Worm (Caenorhabditis elegans): ENCODE measurements around the gene C29H12.2.

Gene C29H12.2

DNA sequence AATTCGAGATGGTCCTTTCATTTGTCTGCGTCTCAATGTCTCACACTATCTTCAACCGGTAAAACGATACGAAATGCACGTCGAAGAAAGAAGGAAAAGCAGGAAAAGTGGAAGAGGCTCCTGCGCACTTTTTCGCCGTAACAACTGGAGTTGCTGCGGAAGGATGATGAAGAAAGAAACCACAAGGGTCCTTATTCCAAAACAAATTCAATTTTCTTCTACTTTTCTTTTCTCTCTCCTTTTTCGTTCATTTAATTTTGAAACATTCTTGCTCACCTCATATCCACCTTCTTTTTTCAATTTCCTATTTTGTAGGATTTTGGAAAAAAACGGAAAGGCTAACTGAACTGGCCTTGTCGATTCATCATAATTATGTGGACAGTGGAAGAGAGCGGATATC, 3.1 kb upstream of the C29H12.2 start:
- TF ChIP-seq hnd-1 (tag; optimal IDR thresholded peaks at IDR 0.05) = no peak
- TF ChIP-seq pes-1 (GFP tag; IDR thresholded peaks at IDR 0.05) = no peak
- TF ChIP-seq flt-1 (GFP tag; IDR thresholded peaks at IDR 0.05) = no peak
- TF ChIP-seq ets-7 (tag; optimal IDR thresholded peaks at IDR 0.05) = no peak
- no peak for TF ChIP-seq aly-1 (tag; optimal IDR thresholded peaks at IDR 0.05)
- no peak for TF ChIP-seq sea-1 (GFP tag; conservative IDR thresholded peaks at IDR 0.05)
- no peak for TF ChIP-seq ama-1 (optimal IDR thresholded peaks at IDR 0.05)
- TF ChIP-seq ceh-13 (GFP tag; optimal IDR thresholded peaks at IDR 0.05) = no peak
- TF ChIP-seq B0310.2 (tag; optimal IDR thresholded peaks at IDR 0.05) = no peak
- no peak for TF ChIP-seq tbx-37 (GFP tag; conservative IDR thresholded peaks at IDR 0.05)
- TF ChIP-seq tbx-11 (GFP tag; IDR thresholded peaks at IDR 0.05) = no peak
- no peak for TF ChIP-seq hmbx-1 (tag; optimal IDR thresholded peaks at IDR 0.05)
- no peak for TF ChIP-seq F13C5.2 (tag; optimal IDR thresholded peaks at IDR 0.05)

DNA sequence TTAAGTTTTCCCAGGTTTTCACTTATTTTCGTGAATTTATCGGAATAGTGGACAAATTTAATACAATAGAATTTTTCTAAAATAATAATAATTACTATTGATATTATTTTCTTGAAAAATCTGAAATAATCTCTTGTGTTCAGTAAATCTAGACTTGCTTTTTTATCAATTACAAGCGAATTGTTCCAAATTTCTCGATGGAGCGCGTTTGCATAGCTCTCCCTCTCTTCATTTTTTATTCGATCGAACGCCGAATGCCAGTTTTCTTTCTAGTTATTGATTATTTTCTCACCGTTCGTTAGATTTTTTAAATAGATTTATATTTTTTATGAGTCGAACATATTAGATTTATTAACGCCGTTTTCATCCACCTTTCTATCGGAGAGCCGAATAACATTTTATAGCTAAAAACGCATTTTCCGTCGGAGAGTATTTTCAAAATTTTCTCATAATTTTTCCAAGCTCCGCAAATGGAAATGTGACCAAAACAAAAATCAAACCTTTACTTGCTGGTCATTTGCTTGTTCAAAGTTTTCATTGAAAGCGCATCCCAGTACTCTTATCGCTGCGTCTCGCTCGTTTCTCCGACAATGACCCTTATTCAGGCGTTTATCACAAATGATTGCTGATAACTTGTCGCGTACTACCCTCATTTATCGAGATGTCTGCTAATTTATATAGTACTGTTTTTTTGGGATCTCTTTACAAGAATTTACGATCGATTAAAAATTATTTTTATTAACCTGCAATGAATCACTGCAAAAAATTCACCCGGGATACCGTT, 776 bp upstream of the C29H12.2 start:
- TF ChIP-seq ceh-13 (GFP tag; optimal IDR thresholded peaks at IDR 0.05) (no peak), aly-1 (tag; optimal IDR thresholded peaks at IDR 0.05) (no peak), scrt-1 (GFP tag; IDR thresholded peaks at IDR 0.05) (no peak), ceh-36 (tag; optimal IDR thresholded peaks at IDR 0.05) (no peak), pes-1 (GFP tag; IDR thresholded peaks at IDR 0.05) (no peak), tra-4 (tag; optimal IDR thresholded peaks at IDR 0.05) (no peak), flt-1 (GFP tag; IDR thresholded peaks at IDR 0.05) (no peak), sea-1 (GFP tag; conservative IDR thresholded peaks at IDR 0.05) (no peak), tbx-37 (GFP tag; conservative IDR thresholded peaks at IDR 0.05) (no peak), hnd-1 (tag; optimal IDR thresholded peaks at IDR 0.05) (no peak), ets-7 (tag; optimal IDR thresholded peaks at IDR 0.05) (no peak), B0310.2 (tag; optimal IDR thresholded peaks at IDR 0.05) (no peak), ama-1 (optimal IDR thresholded peaks at IDR 0.05) (no peak), F13C5.2 (tag; optimal IDR thresholded peaks at IDR 0.05) (no peak), hmbx-1 (tag; optimal IDR thresholded peaks at IDR 0.05) (no peak), tbx-11 (GFP tag; IDR thresholded peaks at IDR 0.05) (no peak)

DNA sequence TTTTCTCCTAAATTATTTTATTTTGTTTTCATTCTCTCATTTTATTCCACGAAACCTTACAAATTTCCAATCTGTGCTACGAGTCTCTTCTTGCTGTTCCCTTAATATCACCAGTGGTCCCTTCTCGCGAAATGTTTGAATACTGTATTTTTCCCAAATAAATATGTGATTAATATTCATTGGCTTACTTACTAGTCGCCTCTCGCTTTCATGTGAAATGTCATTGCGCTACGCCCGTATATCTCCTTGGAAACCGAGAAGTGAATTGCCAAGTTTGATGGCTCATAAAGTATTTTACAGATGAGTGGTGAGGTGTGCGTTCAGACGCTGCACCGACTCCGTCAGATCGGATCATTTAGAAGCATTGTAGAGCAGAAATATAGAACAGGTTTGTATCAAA, 1.6 kb downstream of the C29H12.2 start, which contains the start of gene rars-2:
rars-2 (plus strand) TSS at position 301 of the 400 bp plus-strand sequence.
- TF ChIP-seq tbx-11 (GFP tag; IDR thresholded peaks at IDR 0.05) = no peak

DNA sequence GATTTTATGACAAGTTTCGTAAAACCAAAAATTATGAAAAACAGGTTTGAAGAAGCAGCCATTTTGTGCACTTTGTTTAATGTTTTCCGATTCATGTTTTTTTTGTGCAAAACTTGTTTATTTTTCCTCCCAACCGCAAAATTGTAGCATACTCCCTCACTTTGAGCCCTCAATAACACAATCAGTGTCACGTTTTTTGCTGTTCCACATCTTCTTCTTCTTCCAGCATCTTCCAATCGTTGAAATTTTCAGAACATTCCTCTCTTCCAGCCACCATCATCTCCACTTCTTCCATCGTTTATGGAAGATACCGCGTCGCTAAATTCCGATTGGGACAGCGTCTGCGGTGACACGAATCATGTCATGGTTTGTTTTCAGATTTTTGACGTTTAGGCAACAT, 9.0 kb downstream of the C29H12.2 start, which contains the start of gene abts-3:
abts-3 (plus strand) TSS at position 301 of the 400 bp plus-strand sequence.
- TF ChIP-seq pes-1 (GFP tag; IDR thresholded peaks at IDR 0.05) (no peak), tra-4 (tag; optimal IDR thresholded peaks at IDR 0.05) (no peak), tbx-37 (GFP tag; conservative IDR thresholded peaks at IDR 0.05) (no peak), flt-1 (GFP tag; IDR thresholded peaks at IDR 0.05) (no peak), hmbx-1 (tag; optimal IDR thresholded peaks at IDR 0.05) (no peak), sea-1 (GFP tag; conservative IDR thresholded peaks at IDR 0.05) (no peak), hnd-1 (tag; optimal IDR thresholded peaks at IDR 0.05) (no peak), scrt-1 (GFP tag; IDR thresholded peaks at IDR 0.05) (no peak), F13C5.2 (tag; optimal IDR thresholded peaks at IDR 0.05) (no peak), tbx-11 (GFP tag; IDR thresholded peaks at IDR 0.05) (no peak), ets-7 (tag; optimal IDR thresholded peaks at IDR 0.05) (no peak), ceh-36 (tag; optimal IDR thresholded peaks at IDR 0.05) (no peak), B0310.2 (tag; optimal IDR thresholded peaks at IDR 0.05) (no peak), ama-1 (optimal IDR thresholded peaks at IDR 0.05) (no peak), hmg-4 (GFP tag; optimal IDR thresholded peaks at IDR 0.05) (no peak), aly-1 (tag; optimal IDR thresholded peaks at IDR 0.05) (no peak), ceh-13 (GFP tag; optimal IDR thresholded peaks at IDR 0.05) (no peak)

DNA sequence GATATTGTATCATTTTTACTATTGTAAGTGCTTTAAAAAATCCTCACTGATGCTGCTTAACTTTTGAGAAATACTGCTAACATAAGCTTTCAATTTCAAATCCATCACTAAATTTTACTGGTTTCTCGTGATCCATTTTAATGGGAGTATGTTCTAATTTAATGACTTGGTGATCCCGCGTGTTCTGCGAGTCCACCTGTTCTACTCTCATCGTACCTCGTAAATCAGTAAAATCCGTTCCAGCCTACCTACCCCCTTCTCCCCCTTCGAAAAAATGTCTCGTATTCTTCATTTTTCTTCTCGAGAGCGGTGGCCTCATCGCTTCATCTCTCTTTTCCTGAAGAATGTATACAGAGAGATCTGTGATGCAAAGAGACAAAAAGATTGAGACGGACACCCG, 11.9 kb downstream of the C29H12.2 start:
- TF ChIP-seq F13C5.2 (tag; optimal IDR thresholded peaks at IDR 0.05) (no peak), flt-1 (GFP tag; IDR thresholded peaks at IDR 0.05) (no peak), ama-1 (optimal IDR thresholded peaks at IDR 0.05) (no peak), hmg-4 (GFP tag; optimal IDR thresholded peaks at IDR 0.05) (no peak), hmbx-1 (tag; optimal IDR thresholded peaks at IDR 0.05) (no peak)

DNA sequence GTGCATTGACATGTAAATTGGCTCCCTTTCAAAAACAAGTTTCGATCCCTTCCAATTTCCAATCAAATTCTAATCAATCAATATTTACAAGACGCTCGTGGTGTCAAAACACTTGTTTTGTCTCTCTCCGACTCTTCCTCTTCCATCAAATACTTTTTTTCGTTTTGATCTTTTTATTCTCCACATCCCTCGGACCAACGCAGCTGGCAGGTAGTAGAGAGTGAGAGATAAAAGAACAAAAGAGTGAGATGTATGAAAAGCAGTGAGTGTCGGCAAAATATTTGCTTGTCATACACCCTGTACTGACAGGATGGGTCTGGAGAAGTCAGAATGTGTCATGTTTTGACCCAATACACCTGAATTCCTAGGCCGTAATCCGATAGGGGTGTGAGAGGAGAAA, 13.1 kb downstream of the C29H12.2 start:
- TF ChIP-seq tbx-37 (GFP tag; conservative IDR thresholded peaks at IDR 0.05) (no peak), ceh-13 (GFP tag; optimal IDR thresholded peaks at IDR 0.05) (no peak), hnd-1 (tag; optimal IDR thresholded peaks at IDR 0.05) (no peak), pes-1 (GFP tag; IDR thresholded peaks at IDR 0.05) (no peak), tra-4 (tag; optimal IDR thresholded peaks at IDR 0.05) (no peak), scrt-1 (GFP tag; IDR thresholded peaks at IDR 0.05) (no peak), ets-7 (tag; optimal IDR thresholded peaks at IDR 0.05) (no peak), hmbx-1 (tag; optimal IDR thresholded peaks at IDR 0.05) (no peak), flt-1 (GFP tag; IDR thresholded peaks at IDR 0.05) (no peak), hmg-4 (GFP tag; optimal IDR thresholded peaks at IDR 0.05) (no peak), F13C5.2 (tag; optimal IDR thresholded peaks at IDR 0.05) (no peak)

DNA sequence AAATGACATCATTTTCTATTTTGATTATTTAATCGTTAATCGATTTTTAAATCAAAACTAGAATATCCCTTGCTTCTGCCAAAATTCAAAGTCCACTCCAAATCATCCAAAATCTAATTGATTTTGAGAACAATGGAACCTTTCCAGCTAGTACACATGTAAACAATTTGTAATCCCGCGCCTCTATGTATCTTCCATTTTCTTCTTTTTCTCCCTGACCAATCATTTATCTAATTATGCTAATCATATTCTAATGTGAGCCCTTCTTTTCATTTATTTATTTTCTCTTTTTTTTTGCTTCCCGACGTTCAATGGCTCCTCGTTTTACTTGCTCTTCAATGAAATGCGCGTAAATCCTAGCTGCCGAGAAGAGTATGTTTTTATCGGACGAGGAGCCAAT, 14.5 kb downstream of the C29H12.2 start:
- TF ChIP-seq ceh-13 (GFP tag; optimal IDR thresholded peaks at IDR 0.05) (no peak), aly-1 (tag; optimal IDR thresholded peaks at IDR 0.05) (no peak), hnd-1 (tag; optimal IDR thresholded peaks at IDR 0.05) (no peak), F13C5.2 (tag; optimal IDR thresholded peaks at IDR 0.05) (no peak), flt-1 (GFP tag; IDR thresholded peaks at IDR 0.05) (no peak), hmg-4 (GFP tag; optimal IDR thresholded peaks at IDR 0.05) (no peak), pes-1 (GFP tag; IDR thresholded peaks at IDR 0.05) (no peak), tra-4 (tag; optimal IDR thresholded peaks at IDR 0.05) (no peak), sea-1 (GFP tag; conservative IDR thresholded peaks at IDR 0.05) (no peak), tbx-11 (GFP tag; IDR thresholded peaks at IDR 0.05) (no peak), B0310.2 (tag; optimal IDR thresholded peaks at IDR 0.05) (no peak), ceh-36 (tag; optimal IDR thresholded peaks at IDR 0.05) (no peak), ama-1 (optimal IDR thresholded peaks at IDR 0.05) (no peak), ets-7 (tag; optimal IDR thresholded peaks at IDR 0.05) (no peak), scrt-1 (GFP tag; IDR thresholded peaks at IDR 0.05) (no peak), hmbx-1 (tag; optimal IDR thresholded peaks at IDR 0.05) (no peak), tbx-37 (GFP tag; conservative IDR thresholded peaks at IDR 0.05) (no peak)
